Fruit fly (Drosophila melanogaster) S2 (cell line): ENCODE results near the gene PK2-R1.

Experiments
- CG8478 ChIP-seq: fragments of >200 bp; optimal IDR thresholded peaks from 2 replicates; lab custom pipeline; 2018
- CTCF ChIP-seq, 2 experiments: fragments of >200 bp; optimal IDR thresholded peaks; 2 replicates each; lab custom pipeline; 2018

The PK2-R1 gene

DNA sequence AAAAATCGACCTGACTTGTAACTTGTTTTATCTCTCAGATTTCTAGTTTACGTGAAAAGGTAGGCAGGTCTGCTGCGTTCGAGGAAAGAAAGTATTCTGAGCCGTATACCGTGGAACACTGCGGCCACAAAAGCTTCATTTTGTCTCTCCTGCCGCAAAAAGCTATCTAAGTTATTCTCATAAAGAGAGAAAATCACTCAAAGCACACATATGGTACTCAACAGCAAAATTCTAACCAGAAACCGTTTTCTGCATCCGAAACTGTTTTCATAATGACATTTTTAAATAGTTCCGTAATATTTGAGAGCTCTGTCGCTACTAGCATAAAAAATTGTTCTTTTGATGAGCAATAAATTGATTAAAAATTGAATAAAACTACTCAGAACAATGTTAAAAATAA, 41.5 kb downstream of the PK2-R1 start, which contains the start of the genes CG9813 and CG8870:
Gene CG9813, minus strand, starts transcription at position 101 of the 400 bp plus-strand sequence.
Gene CG8870, plus strand, starts transcription at position 168 of the 400 bp plus-strand sequence.
- TF ChIP-seq CG8478 (lab: Kevin White, UChicago) (no peak), CTCF (optimal IDR thresholded peaks at IDR 0.05; lab: Kevin White, UChicago) (no peak)

DNA sequence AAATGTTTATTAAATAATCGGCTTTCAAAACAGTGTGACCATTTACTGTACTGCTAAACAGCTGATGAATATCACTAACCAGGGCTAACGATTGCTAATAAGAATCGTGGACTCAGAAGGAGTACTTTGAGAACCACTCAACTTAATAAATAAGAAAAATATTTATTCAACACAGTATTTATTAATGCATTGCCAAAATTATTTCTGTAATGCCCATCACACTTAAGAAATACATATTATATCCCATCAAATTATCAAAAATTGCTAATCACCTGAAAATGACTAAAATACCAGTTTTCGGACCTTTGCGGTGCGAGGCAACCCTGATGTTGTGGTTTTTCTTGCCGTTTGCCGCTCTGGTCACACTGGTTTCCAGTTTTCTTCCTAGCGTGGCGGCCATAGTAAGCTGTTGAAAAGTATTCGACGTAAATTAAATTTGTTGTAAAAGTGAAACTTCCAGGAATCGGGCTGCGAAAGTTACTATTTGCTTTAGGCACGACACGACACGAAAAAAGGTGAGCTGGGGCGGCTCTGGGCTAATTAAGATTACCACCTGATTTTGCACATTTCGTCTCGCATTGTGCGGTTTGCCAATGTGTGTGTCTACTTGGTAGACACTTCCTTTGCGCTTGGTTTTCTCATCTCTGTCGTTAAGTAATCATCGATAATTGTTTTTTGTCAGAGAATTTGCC, 43.8 kb downstream of the PK2-R1 start, which contains the start of the genes mRpS21 and Droj2:
Gene mRpS21, minus strand, starts transcription at position 66 of the 692 bp plus-strand sequence.
Gene Droj2, plus strand, starts transcription at position 363 of the 692 bp plus-strand sequence.
- TF ChIP-seq CG8478 (lab: Kevin White, UChicago), result no peak

DNA sequence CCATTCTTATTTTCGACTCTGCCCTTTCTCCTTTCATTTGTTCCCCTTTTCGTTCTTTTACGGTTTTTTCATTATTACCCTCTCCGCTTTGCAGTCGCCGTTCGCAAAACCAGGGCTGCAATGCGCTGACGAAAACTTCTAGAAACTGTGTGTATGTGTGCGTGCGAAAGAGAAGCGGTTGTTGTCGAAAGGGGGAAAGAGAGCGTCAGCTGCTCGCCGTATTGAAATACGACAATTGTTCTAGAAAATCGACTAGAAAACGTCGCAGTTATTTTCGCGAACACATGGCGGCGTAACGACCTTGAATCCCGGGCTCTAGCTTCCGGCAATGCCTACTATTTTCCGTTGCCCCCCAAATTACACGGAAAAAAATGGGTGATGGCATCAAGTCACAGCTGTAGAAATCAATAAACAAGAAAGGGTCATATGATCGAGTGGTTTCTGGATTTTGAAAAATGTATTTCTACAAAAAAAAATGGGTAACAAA, 44.6 kb downstream of the PK2-R1 start:
- TF ChIP-seq CTCF (optimal IDR thresholded peaks at IDR 0.05; lab: Kevin White, UChicago) (no peak), CG8478 (lab: Kevin White, UChicago) (no peak)

DNA sequence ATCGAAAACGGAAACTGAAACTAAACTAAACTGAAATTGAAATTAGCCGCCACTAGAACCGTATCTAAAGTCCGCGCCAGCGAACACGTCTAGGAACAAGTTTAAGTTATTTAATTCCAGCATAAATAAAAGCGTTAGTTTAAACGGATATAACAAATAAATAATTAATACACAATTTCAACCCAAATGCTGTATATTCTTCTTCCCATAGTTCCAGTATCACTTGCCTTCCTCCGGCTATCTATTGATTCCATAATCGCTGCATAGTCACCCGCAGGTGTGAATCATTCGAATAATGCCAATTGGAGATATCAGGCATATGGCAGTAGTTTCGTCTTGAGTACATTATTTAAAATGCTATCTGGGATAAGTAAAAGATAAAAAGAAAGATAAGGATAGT, 47.0 kb downstream of the PK2-R1 start:
- TF ChIP-seq CTCF (optimal IDR thresholded peaks at IDR 0.05; lab: Kevin White, UChicago) (no peak), CG8478 (lab: Kevin White, UChicago) (no peak)

DNA sequence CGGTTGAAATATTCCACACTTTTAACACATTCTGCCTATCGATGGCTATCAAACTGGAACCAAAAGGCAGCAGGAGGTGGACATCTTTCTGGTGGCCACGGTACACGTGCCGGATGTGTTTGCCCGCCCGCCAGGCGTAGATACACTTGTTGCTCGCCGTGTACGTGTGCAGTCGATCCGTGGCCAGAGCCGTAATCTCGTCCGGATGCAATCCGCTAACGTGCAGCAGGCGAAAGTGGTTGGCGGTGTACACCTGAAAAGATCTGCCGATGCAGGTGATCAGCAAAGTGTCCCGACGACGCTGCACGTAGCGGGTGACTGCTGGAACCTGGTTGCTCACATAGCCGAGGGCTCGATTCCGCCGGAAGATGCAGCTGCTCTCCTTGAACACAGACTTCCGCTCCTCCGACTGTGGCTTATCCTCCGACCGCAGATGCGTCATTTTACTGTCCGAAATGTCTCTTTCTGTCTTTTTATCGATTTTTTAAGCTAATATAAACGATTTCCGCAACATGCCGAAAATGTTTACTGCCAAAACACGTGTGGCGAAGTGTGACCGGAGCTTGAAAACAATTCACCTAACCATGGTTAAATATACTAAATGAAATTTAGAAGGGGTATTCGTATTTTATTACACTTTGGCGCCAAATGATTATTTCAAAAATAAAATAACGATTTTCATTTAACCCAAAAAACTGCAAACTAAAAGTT, 50.2 kb downstream of the PK2-R1 start, which contains the start of gene CG9799:
Gene CG9799, minus strand, starts transcription at position 550 of the 711 bp plus-strand sequence.
- TF ChIP-seq CG8478 (lab: Kevin White, UChicago) (no peak), CTCF (optimal IDR thresholded peaks at IDR 0.05; lab: Kevin White, UChicago) (no peak)

DNA sequence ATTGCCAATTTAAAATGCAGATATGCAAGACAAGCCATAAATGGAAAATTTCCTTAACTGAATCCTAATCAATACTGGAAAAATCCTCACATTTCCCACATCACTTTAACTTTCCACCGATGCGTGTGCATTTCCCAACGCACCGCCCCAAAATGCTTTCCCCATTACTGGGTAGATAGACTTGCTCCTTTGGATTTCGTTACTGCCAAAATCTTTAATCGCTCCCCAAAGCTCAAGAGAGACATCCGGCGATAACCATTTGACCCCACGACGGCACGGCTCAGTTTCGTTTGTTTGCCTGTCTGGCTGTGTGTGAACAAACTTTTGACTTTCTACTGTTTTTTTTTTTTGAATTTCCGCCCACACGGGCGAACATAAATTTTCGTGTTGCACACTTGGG, 52.4 kb downstream of the PK2-R1 start:
- TF ChIP-seq CTCF (optimal IDR thresholded peaks at IDR 0.05; lab: Kevin White, UChicago) (no peak), CG8478 (lab: Kevin White, UChicago) (no peak)

DNA sequence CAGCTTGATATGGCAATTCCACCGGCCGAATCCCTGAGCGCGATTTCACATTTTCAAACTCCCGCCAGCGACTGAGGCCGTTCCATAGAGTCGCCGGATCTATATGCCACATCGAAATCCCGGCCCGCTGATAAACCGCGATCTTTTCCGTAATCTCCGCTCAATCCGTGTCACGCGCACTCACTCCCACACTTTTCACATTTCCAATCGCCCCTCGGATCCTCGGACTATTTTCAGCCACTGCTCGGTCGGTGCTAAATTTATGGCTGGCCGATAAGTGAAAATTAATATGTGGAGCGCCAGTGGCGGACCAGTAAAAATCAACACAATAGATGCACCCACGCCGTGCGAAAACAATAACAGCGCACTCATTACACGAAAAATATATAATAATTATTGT, 54.9 kb downstream of the PK2-R1 start:
- no peak for TF ChIP-seq CG8478 (lab: Kevin White, UChicago)
